Fruit fly (Drosophila melanogaster) whole organism, embryonic: Measurements from ENCODE around the gene TyrRII.

Experiments
- ATbp ChIP-seq: fragments of 200-800 bp; sonication (Bioruptor generic); optimal IDR thresholded peaks from 2 replicates; lab custom pipeline; 2017; ENCODE audit warnings: missing biosample characterization, mild to moderate bottlenecking, missing genetic modification characterization, missing genetic modification reagents
- Asciz ChIP-seq: fragments of 200-800 bp; sonication (Bioruptor generic); optimal IDR thresholded peaks from 2 replicates; lab custom pipeline; 2017; ENCODE audit warnings: missing biosample characterization, mild to moderate bottlenecking, missing genetic modification characterization, missing genetic modification reagents
- Bteb2 ChIP-seq: fragments of 200-800 bp; sonication (Bioruptor generic); optimal IDR thresholded peaks from 2 replicates; lab custom pipeline; 2016; ENCODE audit warnings: missing biosample characterization, missing genetic modification characterization
- C15 ChIP-seq: fragments of 200-800 bp; sonication (Bioruptor generic); IDR thresholded peaks from 3 replicates; pipeline ENCODE4 v1.3.6; 2022; ENCODE audit warnings: missing biosample characterization, missing genetic modification characterization
- CG10147 ChIP-seq: fragments of 200-800 bp; sonication (Bioruptor generic); optimal IDR thresholded peaks from 2 replicates; lab custom pipeline; 2019; ENCODE audit warnings: missing biosample characterization, mild to moderate bottlenecking, missing genetic modification characterization, moderate library complexity
- CG10366 ChIP-seq: fragments of 200-800 bp; sonication (Bioruptor generic); IDR thresholded peaks from 2 replicates; pipeline ENCODE4 v1.3.6; 2022; ENCODE audit warnings: missing biosample characterization, missing genetic modification characterization
- CG10654 ChIP-seq: fragments of 200-800 bp; sonication (Bioruptor generic); optimal IDR thresholded peaks from 2 replicates; lab custom pipeline; 2016; ENCODE audit warnings: missing biosample characterization, missing genetic modification characterization
- CG11696 ChIP-seq: fragments of 200-800 bp; sonication (Bioruptor generic); IDR thresholded peaks from 2 replicates; pipeline ENCODE4 v1.3.6; 2022; ENCODE audit warnings: missing biosample characterization, missing genetic modification characterization
- CG12391 ChIP-seq: fragments of 200-800 bp; sonication (Bioruptor generic); optimal IDR thresholded peaks from 3 replicates; lab custom pipeline; 2018; ENCODE audit warnings: missing biosample characterization, mild to moderate bottlenecking, missing genetic modification characterization, moderate library complexity
- CG12659 ChIP-seq: fragments of 200-800 bp; sonication (Bioruptor generic); optimal IDR thresholded peaks from 3 replicates; lab custom pipeline; 2017; ENCODE audit warnings: mild to moderate bottlenecking, missing biosample characterization, missing genetic modification reagents, missing genetic modification characterization
- CG13296 ChIP-seq: fragments of 200-800 bp; sonication (Bioruptor generic); optimal IDR thresholded peaks from 3 replicates; lab custom pipeline; 2018; ENCODE audit warnings: missing biosample characterization, mild to moderate bottlenecking, missing genetic modification characterization
- CG13624 ChIP-seq: fragments of 200-800 bp; sonication (Bioruptor generic); optimal IDR thresholded peaks from 2 replicates; lab custom pipeline; 2016; ENCODE audit warnings: missing biosample characterization, missing genetic modification characterization
- CG15011 ChIP-seq: fragments of 200-800 bp; sonication (Bioruptor generic); optimal IDR thresholded peaks from 3 replicates; lab custom pipeline; 2018; ENCODE audit warnings: missing biosample characterization, mild to moderate bottlenecking, missing genetic modification characterization
- CG1647 ChIP-seq: fragments of 200-800 bp; sonication (Bioruptor generic); optimal IDR thresholded peaks from 3 replicates; lab custom pipeline; 2016; ENCODE audit warnings: missing biosample characterization, missing genetic modification characterization
- CG17359 ChIP-seq: fragments of 200-800 bp; sonication (Bioruptor generic); optimal IDR thresholded peaks from 3 replicates; lab custom pipeline; 2018; ENCODE audit warnings: missing biosample characterization, mild to moderate bottlenecking, missing genetic modification characterization, moderate library complexity
- CG17361 ChIP-seq: fragments of 200-800 bp; sonication (Bioruptor generic); IDR thresholded peaks from 3 replicates; pipeline ENCODE4 v1.3.6; 2022; ENCODE audit warnings: missing biosample characterization, missing genetic modification characterization
- CG17568 ChIP-seq: fragments of 200-800 bp; sonication (Bioruptor generic); optimal IDR thresholded peaks from 2 replicates; lab custom pipeline; 2018; ENCODE audit warnings: missing biosample characterization, mild to moderate bottlenecking, missing genetic modification characterization, moderate library complexity
- CG1792 ChIP-seq: fragments of 200-800 bp; sonication (Bioruptor generic); optimal IDR thresholded peaks from 2 replicates; lab custom pipeline; 2016; ENCODE audit warnings: missing biosample characterization, missing genetic modification characterization
- CG2129 ChIP-seq: fragments of 200-800 bp; sonication (Bioruptor generic); IDR thresholded peaks from 2 replicates; pipeline ENCODE4 v1.3.6; 2022; ENCODE audit warnings: missing biosample characterization, missing genetic modification characterization; ENCODE audit not compliant: partially characterized antibody
- CG31441 ChIP-seq: fragments of 200-800 bp; sonication (Bioruptor generic); IDR thresholded peaks from 2 replicates; pipeline ENCODE4 v1.3.6; 2022; ENCODE audit warnings: missing biosample characterization, missing genetic modification characterization
- CG42726 ChIP-seq: fragments of 200-800 bp; sonication (Bioruptor generic); IDR thresholded peaks from 2 replicates; pipeline ENCODE4 v1.3.6; 2022; ENCODE audit warnings: missing biosample characterization, missing genetic modification characterization; ENCODE audit not compliant: partially characterized antibody
- CG4404 ChIP-seq: fragments of 200-800 bp; sonication (Bioruptor generic); IDR thresholded peaks from 2 replicates; pipeline ENCODE4 v1.3.6; 2022; ENCODE audit warnings: missing biosample characterization, missing genetic modification characterization
- CG7786 ChIP-seq: fragments of 200-800 bp; sonication (Bioruptor generic); optimal IDR thresholded peaks from 2 replicates; lab custom pipeline; 2016; ENCODE audit warnings: missing biosample characterization, missing genetic modification characterization
- CG7839 ChIP-seq: fragments of 200-800 bp; sonication (Bioruptor generic); optimal IDR thresholded peaks from 3 replicates; lab custom pipeline; 2018; ENCODE audit warnings: missing biosample characterization, mild to moderate bottlenecking, missing genetic modification characterization, moderate library complexity
- CG7987 ChIP-seq: fragments of 200-800 bp; sonication (Bioruptor generic); optimal IDR thresholded peaks from 2 replicates; lab custom pipeline; 2018; ENCODE audit warnings: missing biosample characterization, mild to moderate bottlenecking, missing genetic modification characterization, moderate library complexity
- CG8281 ChIP-seq: fragments of 200-800 bp; sonication (Bioruptor generic); optimal IDR thresholded peaks from 2 replicates; lab custom pipeline; 2018; ENCODE audit warnings: missing biosample characterization, mild to moderate bottlenecking, missing genetic modification characterization, moderate library complexity
- CG9727 ChIP-seq: fragments of 200-800 bp; sonication (Bioruptor generic); optimal IDR thresholded peaks from 3 replicates; lab custom pipeline; 2017; ENCODE audit warnings: missing biosample characterization, mild to moderate bottlenecking, missing genetic modification characterization
- CHES-1-like ChIP-seq: fragments of 200-800 bp; sonication (Bioruptor generic); optimal IDR thresholded peaks from 2 replicates; lab custom pipeline; 2016; ENCODE audit warnings: missing biosample characterization, missing genetic modification characterization
- Dfd ChIP-seq, 2 experiments: fragments of >200 bp; optimal IDR thresholded peaks; 2 replicates each; lab custom pipeline; 2017; ENCODE audit warnings: missing biosample characterization in 2 of 2, missing genetic modification characterization in 2 of 2
- Doc3 ChIP-seq: fragments of 200-800 bp; sonication (Bioruptor generic); IDR thresholded peaks from 3 replicates; pipeline ENCODE4 v1.3.6; 2022; ENCODE audit warnings: missing biosample characterization, missing genetic modification characterization; ENCODE audit not compliant: partially characterized antibody
- E2f1 ChIP-seq: fragments of 200-800 bp; sonication (Bioruptor generic); IDR thresholded peaks from 2 replicates; pipeline ENCODE4 v1.3.6; 2022; ENCODE audit warnings: missing biosample characterization, missing genetic modification characterization
- HLH54F ChIP-seq: fragments of 200-800 bp; sonication (Bioruptor generic); optimal IDR thresholded peaks from 3 replicates; lab custom pipeline; 2016; ENCODE audit warnings: missing biosample characterization, missing genetic modification characterization
- HLHmδ ChIP-seq: fragments of 200-800 bp; sonication (Bioruptor generic); optimal IDR thresholded peaks from 2 replicates; lab custom pipeline; 2018; ENCODE audit warnings: missing biosample characterization, mild to moderate bottlenecking, missing genetic modification characterization, moderate library complexity
- Nf-YB ChIP-seq: fragments of 200-800 bp; sonication (Bioruptor generic); optimal IDR thresholded peaks from 3 replicates; lab custom pipeline; 2019; ENCODE audit warnings: missing biosample characterization, mild to moderate bottlenecking, missing genetic modification characterization, moderate library complexity
- Spps ChIP-seq: fragments of 200-800 bp; sonication (Bioruptor generic); optimal IDR thresholded peaks from 2 replicates; lab custom pipeline; 2018; ENCODE audit warnings: missing biosample characterization, mild to moderate bottlenecking, missing genetic modification characterization
- TFAM ChIP-seq: fragments of 200-800 bp; sonication (Bioruptor generic); optimal IDR thresholded peaks from 2 replicates; lab custom pipeline; 2017; ENCODE audit warnings: missing biosample characterization, missing genetic modification characterization, inconsistent platforms
- al ChIP-seq: fragments of 200-800 bp; sonication (Bioruptor generic); IDR thresholded peaks from 2 replicates; pipeline ENCODE4 v1.3.6; 2022; ENCODE audit warnings: missing biosample characterization, missing genetic modification characterization
- chif ChIP-seq, 2 experiments: fragments of 200-800 bp; sonication (Bioruptor generic); optimal IDR thresholded peaks; 3 replicates each; lab custom pipeline; 2016; ENCODE audit warnings: missing biosample characterization in 2 of 2, missing genetic modification characterization in 2 of 2
- kah ChIP-seq: fragments of 200-800 bp; sonication (Bioruptor generic); optimal IDR thresholded peaks from 2 replicates; lab custom pipeline; 2018; ENCODE audit warnings: missing biosample characterization, mild to moderate bottlenecking, missing genetic modification characterization
- lmd ChIP-seq: fragments of 200-800 bp; sonication (Bioruptor generic); IDR thresholded peaks from 2 replicates; pipeline ENCODE4 v1.3.6; 2022; ENCODE audit warnings: missing biosample characterization, missing genetic modification characterization
- lola ChIP-seq, 3 experiments: fragments of >200 bp in 2 of 3; fragments of 200-800 bp in 1 of 3; sonication (Bioruptor generic) in 1 of 3; optimal IDR thresholded peaks; 2 replicates each; lab custom pipeline; 2017 to 2019; ENCODE audit warnings: missing biosample characterization in 3 of 3, missing genetic modification characterization in 3 of 3, mild to moderate bottlenecking in 1 of 3, moderate library complexity in 1 of 3
- mam ChIP-seq: fragments of 200-800 bp; sonication (Bioruptor generic); optimal IDR thresholded peaks from 3 replicates; lab custom pipeline; 2016; ENCODE audit warnings: missing biosample characterization, missing genetic modification characterization
- p53 ChIP-seq: fragments of 200-800 bp; sonication (Bioruptor generic); optimal IDR thresholded peaks from 2 replicates; lab custom pipeline; 2016; ENCODE audit warnings: missing biosample characterization, missing genetic modification characterization
- prd ChIP-seq, 3 experiments: fragments of >200 bp in 2 of 3; fragments of 200-800 bp in 1 of 3; sonication (Bioruptor generic) in 1 of 3; optimal IDR thresholded peaks in 2 of 3; IDR thresholded peaks in 1 of 3; 2 replicates in 2 of 3; 3 replicates in 1 of 3; pipeline versions ENCODE4 v1.3.6 to Lab custom; 2017 to 2022; ENCODE audit warnings: missing biosample characterization in 1 of 3, missing genetic modification characterization in 1 of 3
- rib ChIP-seq: fragments of 200-800 bp; sonication (Bioruptor generic); IDR thresholded peaks from 2 replicates; pipeline ENCODE4 v1.3.6; 2022; ENCODE audit warnings: missing biosample characterization, missing genetic modification characterization
- salm ChIP-seq: fragments of 200-800 bp; sonication (Bioruptor generic); optimal IDR thresholded peaks from 2 replicates; lab custom pipeline; 2018; ENCODE audit warnings: missing biosample characterization, mild to moderate bottlenecking, missing genetic modification characterization
- scrt ChIP-seq: fragments of 200-800 bp; sonication (Bioruptor generic); optimal IDR thresholded peaks from 2 replicates; lab custom pipeline; 2018; ENCODE audit warnings: missing biosample characterization, mild to moderate bottlenecking, missing genetic modification characterization, moderate library complexity
- sd ChIP-seq: fragments of 200-800 bp; sonication (Bioruptor generic); optimal IDR thresholded peaks from 3 replicates; lab custom pipeline; 2018; ENCODE audit warnings: missing biosample characterization, mild to moderate bottlenecking, missing genetic modification characterization, moderate library complexity
- sens ChIP-seq: fragments of 200-800 bp; sonication (Bioruptor generic); peaks from one replicate; lab custom pipeline; 2016; ENCODE audit warnings: missing biosample characterization, missing genetic modification characterization
- sob ChIP-seq: fragments of 200-800 bp; sonication (Bioruptor generic); IDR thresholded peaks from 2 replicates; pipeline ENCODE4 v1.3.6; 2022; ENCODE audit warnings: missing biosample characterization, missing genetic modification characterization

Gene TyrRII

DNA sequence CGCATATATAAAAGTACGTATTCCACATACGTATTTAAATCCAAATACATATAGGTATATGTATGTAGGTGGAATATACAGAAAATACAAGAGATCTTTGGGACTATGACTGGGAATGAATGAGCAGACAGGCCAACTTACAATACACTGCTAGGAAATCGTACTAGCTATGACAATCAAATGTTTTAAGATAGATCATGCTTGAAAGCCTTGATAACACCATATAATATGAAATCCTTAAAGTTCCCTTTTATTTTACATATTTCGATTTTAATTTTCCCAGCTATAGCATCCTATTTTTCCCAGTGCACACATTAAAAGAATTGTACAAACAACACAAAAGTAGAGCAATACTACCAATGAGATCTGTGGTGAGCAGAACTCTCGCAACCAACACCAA is 45.0 kb downstream of the TyrRII start (continued):
- TF ChIP-seq CG13296 (GFP tag; lab: Kevin White, UChicago): peak; percentile 80
- TF ChIP-seq kah (GFP tag; lab: Kevin White, UChicago): peak; percentile 81
- TF ChIP-seq CG4404 (GFP tag; lab: Robert Waterston, UW): peak; percentile 68; the same call in 1 of the 2 replicates
- peak; percentile 80 for TF ChIP-seq CG10366
- TF ChIP-seq TFAM (GFP tag; lab: Kevin White, UChicago): no peak
- peak; percentile 66 for TF ChIP-seq HLH54F
- TF ChIP-seq CG1647: peak; percentile 40
- peak; percentile 63 for TF ChIP-seq CHES-1-like (GFP tag; lab: Kevin White, UChicago)
- no peak for TF ChIP-seq CG17568 (GFP tag; lab: Kevin White, UChicago)
- no peak for TF ChIP-seq HLHmδ (GFP tag; lab: Kevin White, UChicago)
- no peak for TF ChIP-seq prd (optimal IDR thresholded peaks at IDR 0.05; lab: Kevin White, UChicago)
- TF ChIP-seq prd (GFP tag; IDR thresholded peaks at IDR 0.05; lab: Robert Waterston, UW): peak; percentile 90
- peak; percentile 24 for TF ChIP-seq CG7987 (GFP tag; lab: Kevin White, UChicago)
- TF ChIP-seq CG7839 (tag; lab: Kevin White, UChicago): peak; percentile 90
- TF ChIP-seq CG10147: peak; percentile 49
- TF ChIP-seq ATbp (GFP tag; lab: Kevin White, UChicago): peak; percentile 76
- TF ChIP-seq al (GFP tag; lab: Robert Waterston, UW): peak; percentile 92
- TF ChIP-seq Bteb2 (GFP tag; lab: Kevin White, UChicago): peak; percentile 59
- peak; percentile 64 for TF ChIP-seq CG10654 (GFP tag; lab: Kevin White, UChicago)
- peak; percentile 44 for TF ChIP-seq Asciz (GFP tag; lab: Kevin White, UChicago)
- peak; percentile 45; the same call in 1 of the 2 replicates for TF ChIP-seq CG11696 (GFP tag; lab: Robert Waterston, UW)
- TF ChIP-seq CG1792 (GFP tag; lab: Kevin White, UChicago): peak; percentile 35
- peak; percentile 45 to 60 for TF ChIP-seq chif (GFP tag; optimal IDR thresholded peaks at IDR 0.05; lab: Kevin White, UChicago)
- peak; percentile 40 for TF ChIP-seq Nf-YB
- peak; percentile 88 for TF ChIP-seq sob (GFP tag; lab: Robert Waterston, UW)
- no peak for TF ChIP-seq Spps (tag; lab: Kevin White, UChicago)
- peak; percentile 74 for TF ChIP-seq CG7786 (GFP tag; lab: Kevin White, UChicago)
- peak; percentile 81 for TF ChIP-seq CG17361 (GFP tag; lab: Robert Waterston, UW)
- TF ChIP-seq CG15011 (GFP tag; lab: Kevin White, UChicago): peak; percentile 43
- TF ChIP-seq E2f1 (GFP tag; lab: Robert Waterston, UW): peak; percentile 86
- peak; percentile 63 for TF ChIP-seq salm (tag; lab: Kevin White, UChicago)
- peak; percentile 44 for TF ChIP-seq p53 (GFP tag; lab: Kevin White, UChicago)
- TF ChIP-seq CG12659: peak; percentile 75
- peak; percentile 67 for TF ChIP-seq CG8281 (tag; lab: Kevin White, UChicago)
- TF ChIP-seq Doc3: no peak
- TF ChIP-seq CG31441 (GFP tag; lab: Robert Waterston, UW): peak; percentile 91
- no peak for TF ChIP-seq lola (GFP tag; optimal IDR thresholded peaks at IDR 0.05; lab: Kevin White, UChicago)
- TF ChIP-seq sens: peak; percentile 97
- TF ChIP-seq CG9727 (GFP tag; lab: Kevin White, UChicago): peak; percentile 50
- TF ChIP-seq CG17359 (tag; lab: Kevin White, UChicago): peak; percentile 81
- peak; percentile 68 for TF ChIP-seq scrt (GFP tag; lab: Kevin White, UChicago)
- TF ChIP-seq sd (tag; lab: Kevin White, UChicago): peak; percentile 52
- TF ChIP-seq mam (GFP tag; lab: Kevin White, UChicago): peak; percentile 82
- peak; percentile 47; the same call in 1 of the 3 replicates for TF ChIP-seq C15
- TF ChIP-seq lmd (GFP tag; lab: Robert Waterston, UW): peak; percentile 89
- peak; percentile 92 for TF ChIP-seq CG13624 (GFP tag; lab: Kevin White, UChicago)
- no peak for TF ChIP-seq CG42726 (GFP tag; lab: Robert Waterston, UW)
- no peak for TF ChIP-seq CG2129
- TF ChIP-seq Dfd (GFP tag; optimal IDR thresholded peaks at IDR 0.05; lab: Kevin White, UChicago): no peak
- peak; percentile 75 for TF ChIP-seq CG12391 (tag; lab: Kevin White, UChicago)
- TF ChIP-seq rib (GFP tag; lab: Robert Waterston, UW): peak; percentile 77
